Fruit fly (Drosophila melanogaster): Measurements from ENCODE around the gene CG12016.

DNA sequence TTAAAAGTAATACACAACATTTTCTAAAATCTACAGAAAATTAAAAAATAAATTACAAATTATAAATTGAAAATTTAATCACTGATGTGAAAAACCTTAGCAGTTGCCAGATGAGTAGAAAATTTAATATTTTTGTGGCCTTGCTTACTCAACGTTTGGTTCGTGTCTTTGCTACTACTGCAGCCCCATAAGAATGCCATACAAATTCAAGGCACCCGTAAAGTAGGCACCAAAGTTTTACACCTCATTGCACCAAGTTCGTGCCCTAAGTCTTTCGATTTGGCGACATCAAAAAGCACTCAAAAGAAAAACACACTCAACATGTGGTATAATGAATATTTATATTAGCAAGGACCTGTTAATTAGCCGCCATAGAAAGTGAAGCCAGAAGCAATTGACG lies 42.4 kb upstream of the CG12016 start:
- TF ChIP-seq Hr4 (GFP tag; optimal IDR thresholded peaks at IDR 0.05) (no peak), dsx (GFP tag; optimal IDR thresholded peaks at IDR 0.05; ENCODE audit: poor library complexity, severe bottlenecking) (no peak), OdsH (GFP tag; optimal IDR thresholded peaks at IDR 0.05) (no peak)

All from whole organism, prepupa.